Worm (Caenorhabditis elegans) whole organism, early embryonic: ENCODE measurements around the gene C40H5.2.

ENCODE experiments used
- B0310.2 ChIP-seq: sonication (generic microtip); optimal IDR thresholded peaks from 2 replicates; lab custom pipeline; 2016; ENCODE audit warnings: mild to moderate bottlenecking, missing genetic modification characterization, missing compliant biosample characterization
- F13C5.2 ChIP-seq: sonication (generic microtip); optimal IDR thresholded peaks from 2 replicates; lab custom pipeline; 2017; ENCODE audit warnings: mild to moderate bottlenecking, missing genetic modification characterization, inconsistent platforms, missing compliant biosample characterization
- aly-1 ChIP-seq: sonication (generic microtip); optimal IDR thresholded peaks from 2 replicates; lab custom pipeline; 2016; ENCODE audit warnings: missing genetic modification characterization, missing compliant biosample characterization
- ama-1 ChIP-seq: fragments of 150-350 bp; optimal IDR thresholded peaks from 2 replicates; lab custom pipeline; 2014
- ceh-13 ChIP-seq: fragments of 200-800 bp; sonication (Bioruptor generic); optimal IDR thresholded peaks from 2 replicates; lab custom pipeline; 2018; ENCODE audit warnings: mild to moderate bottlenecking, missing genetic modification characterization, missing compliant biosample characterization
- ceh-36 ChIP-seq: sonication (generic microtip); optimal IDR thresholded peaks from 2 replicates; lab custom pipeline; 2016; ENCODE audit warnings: missing genetic modification characterization, inconsistent platforms, missing compliant biosample characterization
- ets-7 ChIP-seq: sonication (generic microtip); optimal IDR thresholded peaks from 2 replicates; lab custom pipeline; 2016; ENCODE audit warnings: missing genotype, missing genetic modification characterization, missing compliant biosample characterization
- flt-1 ChIP-seq: fragments of 200-800 bp; sonication (Bioruptor generic); IDR thresholded peaks from 2 replicates; pipeline ENCODE4 v1.3.6; 2022; ENCODE audit warnings: missing genetic modification characterization, missing compliant biosample characterization
- hmbx-1 ChIP-seq: sonication (generic microtip); optimal IDR thresholded peaks from 2 replicates; lab custom pipeline; 2016; ENCODE audit warnings: mild to moderate bottlenecking, missing genetic modification characterization, missing compliant biosample characterization
- hmg-4 ChIP-seq: fragments of 200-800 bp; sonication (Bioruptor generic); optimal IDR thresholded peaks from 2 replicates; lab custom pipeline; 2018; ENCODE audit warnings: mild to moderate bottlenecking, missing genetic modification characterization, missing compliant biosample characterization
- hnd-1 ChIP-seq: sonication (generic microtip); optimal IDR thresholded peaks from 2 replicates; lab custom pipeline; 2016; ENCODE audit warnings: missing genetic modification characterization, missing compliant biosample characterization
- pes-1 ChIP-seq: fragments of 200-800 bp; sonication (Bioruptor generic); IDR thresholded peaks from 2 replicates; pipeline ENCODE4 v1.3.6; 2022; ENCODE audit warnings: missing genetic modification reagents, missing genetic modification characterization, missing compliant biosample characterization
- scrt-1 ChIP-seq: fragments of 200-800 bp; sonication (Bioruptor generic); IDR thresholded peaks from 2 replicates; pipeline ENCODE4 v1.3.6; 2022; ENCODE audit warnings: missing genetic modification characterization, missing compliant biosample characterization
- sea-1 ChIP-seq: fragments of 200-800 bp; sonication (Bioruptor generic); conservative IDR thresholded peaks from 2 replicates; pipeline ENCODE4 v1.3.6; 2022; ENCODE audit warnings: missing genetic modification characterization, missing compliant biosample characterization
- tbx-11 ChIP-seq: fragments of 200-800 bp; sonication (Bioruptor generic); IDR thresholded peaks from 2 replicates; pipeline ENCODE4 v1.3.6; 2022; ENCODE audit warnings: missing genetic modification characterization, missing compliant biosample characterization
- tbx-37 ChIP-seq: fragments of 200-800 bp; sonication (Bioruptor generic); conservative IDR thresholded peaks from 2 replicates; pipeline ENCODE4 v1.3.6; 2022; ENCODE audit warnings: missing genetic modification reagents, missing genetic modification characterization, missing compliant biosample characterization
- tra-4 ChIP-seq: sonication (generic microtip); optimal IDR thresholded peaks from 2 replicates; lab custom pipeline; 2017; ENCODE audit warnings: missing genetic modification characterization, missing compliant biosample characterization

The C40H5.2 gene

ce11 chrX:11732752-11733151, 13.1 kb upstream of the C40H5.2 start:
- TF ChIP-seq pes-1 (GFP tag; lab: Robert Waterston, UW), result no peak
- no peak for TF ChIP-seq sea-1 (GFP tag; lab: Robert Waterston, UW)
- TF ChIP-seq tra-4, result no peak
- no peak for TF ChIP-seq hmg-4 (GFP tag; lab: Kevin White, UChicago)
- no peak for TF ChIP-seq tbx-37 (GFP tag; lab: Robert Waterston, UW)
- no peak for TF ChIP-seq scrt-1 (GFP tag; lab: Robert Waterston, UW)
- TF ChIP-seq ceh-13, result no peak
- no peak for TF ChIP-seq hmbx-1 (tag; lab: Kevin White, UChicago)
- no peak for TF ChIP-seq ets-7 (tag; lab: Kevin White, UChicago)

DNA sequence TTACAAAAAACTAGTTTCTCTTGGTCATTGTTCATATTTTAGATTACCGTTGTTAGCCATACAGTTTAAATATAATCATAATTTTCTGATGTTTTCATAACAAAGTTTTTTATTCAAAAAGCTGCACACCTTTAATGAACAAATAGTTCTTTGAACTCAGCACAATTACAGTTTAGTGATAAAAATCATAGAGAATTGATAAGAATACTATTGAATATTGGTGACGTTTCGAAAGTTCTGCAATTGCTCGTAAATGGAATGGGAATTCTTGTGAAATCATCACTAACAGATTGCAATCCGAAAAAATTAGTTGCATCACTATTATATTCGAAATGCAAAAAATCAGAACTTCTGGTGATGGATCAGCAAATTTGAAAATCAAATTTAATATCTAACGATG, 11.8 kb upstream of the C40H5.2 start:
- no peak for TF ChIP-seq tbx-11 (GFP tag; lab: Robert Waterston, UW)
- no peak for TF ChIP-seq B0310.2 (tag; lab: Kevin White, UChicago)
- no peak for TF ChIP-seq flt-1 (GFP tag; lab: Robert Waterston, UW)
- TF ChIP-seq ama-1 (lab: Kevin White, UChicago), result no peak
- no peak for TF ChIP-seq aly-1 (tag; lab: Kevin White, UChicago)
- TF ChIP-seq hnd-1 (tag; lab: Kevin White, UChicago), result no peak
- TF ChIP-seq ets-7 (tag; lab: Kevin White, UChicago), result no peak
- no peak for TF ChIP-seq tra-4
- TF ChIP-seq sea-1 (GFP tag; lab: Robert Waterston, UW), result no peak
- TF ChIP-seq ceh-13, result no peak
- TF ChIP-seq scrt-1 (GFP tag; lab: Robert Waterston, UW), result no peak
- no peak for TF ChIP-seq ceh-36 (tag; lab: Kevin White, UChicago)
- TF ChIP-seq hmbx-1 (tag; lab: Kevin White, UChicago), result no peak
- TF ChIP-seq F13C5.2 (tag; lab: Kevin White, UChicago), result no peak
- TF ChIP-seq hmg-4 (GFP tag; lab: Kevin White, UChicago), result no peak
- no peak for TF ChIP-seq tbx-37 (GFP tag; lab: Robert Waterston, UW)
- TF ChIP-seq pes-1 (GFP tag; lab: Robert Waterston, UW), result no peak

ce11 chrX:11737053-11737452, 8.8 kb upstream of the C40H5.2 start, which contains the start of gene D1053.3:
Gene D1053.3 (minus strand): TSS chrX:11737153.
- no peak for TF ChIP-seq F13C5.2 (tag; lab: Kevin White, UChicago)
- TF ChIP-seq ceh-13, result no peak
- no peak for TF ChIP-seq hnd-1 (tag; lab: Kevin White, UChicago)
- TF ChIP-seq ama-1 (lab: Kevin White, UChicago), result no peak
- TF ChIP-seq sea-1 (GFP tag; lab: Robert Waterston, UW), result no peak

- no peak for TF ChIP-seq aly-1 (tag; lab: Kevin White, UChicago)
- no peak for TF ChIP-seq sea-1 (GFP tag; lab: Robert Waterston, UW)
- TF ChIP-seq tbx-11 (GFP tag; lab: Robert Waterston, UW), result no peak
- TF ChIP-seq tbx-37 (GFP tag; lab: Robert Waterston, UW), result no peak
- no peak for TF ChIP-seq pes-1 (GFP tag; lab: Robert Waterston, UW)
- no peak for TF ChIP-seq flt-1 (GFP tag; lab: Robert Waterston, UW)
- no peak for TF ChIP-seq ceh-13
- no peak for TF ChIP-seq tra-4
- no peak for TF ChIP-seq hnd-1 (tag; lab: Kevin White, UChicago)
- no peak for TF ChIP-seq hmg-4 (GFP tag; lab: Kevin White, UChicago)
- no peak for TF ChIP-seq ets-7 (tag; lab: Kevin White, UChicago)
- no peak for TF ChIP-seq ceh-36 (tag; lab: Kevin White, UChicago)
- TF ChIP-seq scrt-1 (GFP tag; lab: Robert Waterston, UW), result no peak
- no peak for TF ChIP-seq hmbx-1 (tag; lab: Kevin White, UChicago)
- TF ChIP-seq F13C5.2 (tag; lab: Kevin White, UChicago), result no peak
- no peak for TF ChIP-seq B0310.2 (tag; lab: Kevin White, UChicago)
These were observed 7.2 kb upstream of the C40H5.2 start, which contains the start of gene nspa-9 for ce11 chrX:11738602-11739100. Gene nspa-9 (plus strand): TSS chrX:11739050.

ce11 chrX:11743723-11744122, 2.2 kb upstream of the C40H5.2 start:
- TF ChIP-seq hmg-4 (GFP tag; lab: Kevin White, UChicago) (no peak), F13C5.2 (tag; lab: Kevin White, UChicago) (no peak), aly-1 (tag; lab: Kevin White, UChicago) (no peak), hmbx-1 (tag; lab: Kevin White, UChicago) (no peak), B0310.2 (tag; lab: Kevin White, UChicago) (no peak), pes-1 (GFP tag; lab: Robert Waterston, UW) (no peak), tra-4 (no peak), ama-1 (lab: Kevin White, UChicago) (no peak), sea-1 (GFP tag; lab: Robert Waterston, UW) (no peak), ceh-36 (tag; lab: Kevin White, UChicago) (no peak), ceh-13 (no peak), hnd-1 (tag; lab: Kevin White, UChicago) (no peak), flt-1 (GFP tag; lab: Robert Waterston, UW) (no peak), tbx-11 (GFP tag; lab: Robert Waterston, UW) (no peak), tbx-37 (GFP tag; lab: Robert Waterston, UW) (no peak), ets-7 (tag; lab: Kevin White, UChicago) (no peak), scrt-1 (GFP tag; lab: Robert Waterston, UW) (no peak)

DNA sequence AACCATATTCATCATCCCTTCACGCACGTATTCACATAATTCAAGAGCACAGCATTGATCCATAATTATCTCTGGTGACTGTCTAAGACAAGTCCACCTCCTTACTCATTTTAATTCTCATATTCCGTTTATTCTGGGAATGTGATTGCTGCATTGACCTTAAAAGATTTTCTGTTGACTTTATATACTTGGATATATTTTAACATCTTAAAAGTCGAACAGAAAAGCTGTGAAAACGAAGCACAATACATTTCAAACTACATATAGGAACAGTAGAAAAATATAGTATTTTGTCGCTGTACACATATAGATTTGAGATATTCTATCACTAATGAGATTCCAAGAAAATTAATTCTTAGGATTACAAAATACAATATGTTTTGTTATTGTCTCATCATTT, 6.4 kb downstream of the C40H5.2 start:
- TF ChIP-seq flt-1 (GFP tag; lab: Robert Waterston, UW), result no peak
- TF ChIP-seq ceh-13, result no peak
- no peak for TF ChIP-seq tbx-11 (GFP tag; lab: Robert Waterston, UW)
- no peak for TF ChIP-seq aly-1 (tag; lab: Kevin White, UChicago)
- no peak for TF ChIP-seq ama-1 (lab: Kevin White, UChicago)
- no peak for TF ChIP-seq B0310.2 (tag; lab: Kevin White, UChicago)
- no peak for TF ChIP-seq hmg-4 (GFP tag; lab: Kevin White, UChicago)
- no peak for TF ChIP-seq scrt-1 (GFP tag; lab: Robert Waterston, UW)
- TF ChIP-seq ceh-36 (tag; lab: Kevin White, UChicago), result no peak
- TF ChIP-seq pes-1 (GFP tag; lab: Robert Waterston, UW), result no peak

DNA sequence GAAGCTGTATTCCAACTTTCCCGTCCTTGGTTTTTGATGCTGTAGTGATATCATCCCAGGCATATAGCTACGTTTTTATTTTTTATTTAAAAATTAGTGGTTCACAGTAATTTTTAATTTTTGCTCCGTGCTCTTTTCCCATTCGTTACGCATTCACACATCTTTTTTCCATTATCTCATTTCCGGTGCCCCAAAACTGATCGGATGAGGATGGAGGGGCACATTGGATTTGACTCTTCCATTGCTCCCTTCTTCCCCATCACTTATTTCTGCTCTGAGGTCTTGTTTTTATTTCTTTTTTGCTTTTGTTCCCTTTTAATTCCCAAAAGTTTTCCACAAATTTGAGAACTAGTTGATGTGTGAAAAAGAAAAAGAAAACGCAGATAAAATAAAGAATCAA, 7.3 kb downstream of the C40H5.2 start:
- TF ChIP-seq hmg-4 (GFP tag; lab: Kevin White, UChicago) (no peak), hmbx-1 (tag; lab: Kevin White, UChicago) (no peak), tbx-11 (GFP tag; lab: Robert Waterston, UW) (no peak), ceh-13 (no peak), scrt-1 (GFP tag; lab: Robert Waterston, UW) (no peak)
